Worm (Caenorhabditis elegans) whole organism, mixed stage, embryonic: ENCODE data around the gene ccpp-6.

Source experiments
- M03D4.4 ChIP-seq: sonication (generic microtip); optimal IDR thresholded peaks from 2 replicates; lab custom pipeline; 2017; ENCODE audit warnings: mild to moderate bottlenecking, missing genetic modification characterization, missing compliant biosample characterization
- bed-3 ChIP-seq: fragments of 200-800 bp; sonication (Bioruptor generic); optimal IDR thresholded peaks from 3 replicates; lab custom pipeline; 2018; ENCODE audit warnings: mild to moderate bottlenecking, missing genetic modification characterization, moderate library complexity, missing compliant biosample characterization
- blmp-1 ChIP-seq: fragments of 150-350 bp; optimal IDR thresholded peaks from 2 replicates; lab custom pipeline; 2014; ENCODE audit warnings: missing biosample characterization, missing genetic modification characterization
- ceh-39 ChIP-seq: fragments of 150-350 bp; optimal IDR thresholded peaks from 2 replicates; lab custom pipeline; 2014; ENCODE audit warnings: missing biosample characterization, missing genetic modification characterization
- ceh-43 ChIP-seq: fragments of 200-800 bp; sonication (Bioruptor generic); optimal IDR thresholded peaks from 2 replicates; lab custom pipeline; 2018; ENCODE audit warnings: mild to moderate bottlenecking, missing genetic modification characterization, moderate library complexity, missing compliant biosample characterization
- ceh-83 ChIP-seq: fragments of 200-800 bp; sonication (Bioruptor generic); optimal IDR thresholded peaks from 2 replicates; lab custom pipeline; 2018; ENCODE audit warnings: mild to moderate bottlenecking, missing genetic modification characterization, missing compliant biosample characterization
- ces-1 ChIP-seq: fragments of 150-350 bp; optimal IDR thresholded peaks from 2 replicates; lab custom pipeline; 2014; ENCODE audit warnings: missing biosample characterization, missing genetic modification reagents, missing genetic modification characterization
- cnd-1 ChIP-seq: fragments of 200-800 bp; sonication (Bioruptor generic); optimal IDR thresholded peaks from 2 replicates; lab custom pipeline; 2018; ENCODE audit warnings: mild to moderate bottlenecking, missing genetic modification characterization, missing compliant biosample characterization
- drap-1 ChIP-seq: fragments of 200-800 bp; sonication (Bioruptor generic); optimal IDR thresholded peaks from 3 replicates; lab custom pipeline; 2018; ENCODE audit warnings: mild to moderate bottlenecking, missing genetic modification characterization, missing compliant biosample characterization
- elt-1 ChIP-seq: sonication (generic microtip); optimal IDR thresholded peaks from 2 replicates; lab custom pipeline; 2017; ENCODE audit warnings: missing genetic modification characterization, mild to moderate bottlenecking, missing compliant biosample characterization, antibody characterized with exemption, moderate library complexity, borderline replicate concordance; ENCODE audit not compliant: insufficient read depth
- elt-3 ChIP-seq: fragments of 150-350 bp; optimal IDR thresholded peaks from 2 replicates; lab custom pipeline; 2014; ENCODE audit warnings: missing biosample characterization, missing genetic modification characterization
- flh-1 ChIP-seq: fragments of 200-800 bp; sonication (Bioruptor generic); optimal IDR thresholded peaks from 2 replicates; lab custom pipeline; 2018; ENCODE audit warnings: mild to moderate bottlenecking, missing genetic modification characterization, moderate library complexity, missing compliant biosample characterization
- ham-2 ChIP-seq: fragments of 200-800 bp; sonication (Bioruptor generic); optimal IDR thresholded peaks from 2 replicates; lab custom pipeline; 2018; ENCODE audit warnings: mild to moderate bottlenecking, missing genetic modification characterization, missing compliant biosample characterization
- hlh-1 ChIP-seq: fragments of 150-350 bp; optimal IDR thresholded peaks from 2 replicates; lab custom pipeline; 2014; ENCODE audit warnings: missing biosample characterization, missing genetic modification reagents, missing genetic modification characterization
- lin-13 ChIP-seq: fragments of 150-350 bp; optimal IDR thresholded peaks from 2 replicates; lab custom pipeline; 2014; ENCODE audit warnings: missing biosample characterization, missing genetic modification characterization
- lin-32 ChIP-seq: fragments of 200-800 bp; sonication (Bioruptor generic); optimal IDR thresholded peaks from 2 replicates; lab custom pipeline; 2018; ENCODE audit warnings: mild to moderate bottlenecking, missing genetic modification characterization, missing compliant biosample characterization
- lsy-2 ChIP-seq: fragments of 150-350 bp; optimal IDR thresholded peaks from 2 replicates; lab custom pipeline; 2014; ENCODE audit warnings: missing biosample characterization, missing genetic modification characterization
- mab-5 ChIP-seq: fragments of 150-350 bp; optimal IDR thresholded peaks from 2 replicates; lab custom pipeline; 2014; ENCODE audit warnings: missing biosample characterization, missing genetic modification characterization
- mep-1 ChIP-seq: fragments of 150-350 bp; optimal IDR thresholded peaks from 2 replicates; lab custom pipeline; 2017; ENCODE audit warnings: missing biosample characterization, missing genetic modification reagents, missing genetic modification characterization, inconsistent platforms
- mls-2 ChIP-seq: sonication (generic microtip); optimal IDR thresholded peaks from 2 replicates; lab custom pipeline; 2016; ENCODE audit warnings: mild to moderate bottlenecking, missing genetic modification characterization, moderate library complexity, missing compliant biosample characterization
- nhr-12 ChIP-seq: fragments of 150-350 bp; optimal IDR thresholded peaks from 2 replicates; lab custom pipeline; 2014; ENCODE audit warnings: missing biosample characterization, missing genetic modification characterization
- nhr-2 ChIP-seq: fragments of 150-350 bp; optimal IDR thresholded peaks from 2 replicates; lab custom pipeline; 2014; ENCODE audit warnings: missing biosample characterization, missing genetic modification characterization
- nhr-237 ChIP-seq: fragments of 150-350 bp; optimal IDR thresholded peaks from 2 replicates; lab custom pipeline; 2014; ENCODE audit warnings: missing biosample characterization, missing genetic modification characterization
- nhr-28 ChIP-seq: fragments of 150-350 bp; optimal IDR thresholded peaks from 2 replicates; lab custom pipeline; 2014; ENCODE audit warnings: missing biosample characterization, missing genetic modification characterization
- nhr-76 ChIP-seq: sonication (generic microtip); optimal IDR thresholded peaks from 2 replicates; lab custom pipeline; 2017; ENCODE audit warnings: missing biosample characterization, missing genetic modification characterization
- pha-4 ChIP-seq: fragments of 150-350 bp; optimal IDR thresholded peaks from 2 replicates; lab custom pipeline; 2018; ENCODE audit warnings: missing biosample characterization, missing genetic modification reagents, missing genetic modification characterization
- sem-2 ChIP-seq: fragments of 200-800 bp; sonication (Bioruptor generic); optimal IDR thresholded peaks from 2 replicates; lab custom pipeline; 2018; ENCODE audit warnings: mild to moderate bottlenecking, missing genetic modification characterization, missing compliant biosample characterization
- snpc-4 ChIP-seq: fragments of 150-350 bp; optimal IDR thresholded peaks from 2 replicates; lab custom pipeline; 2014; ENCODE audit warnings: missing biosample characterization, missing genetic modification characterization
- sptf-1 ChIP-seq: sonication (generic microtip); optimal IDR thresholded peaks from 2 replicates; lab custom pipeline; 2017; ENCODE audit warnings: mild to moderate bottlenecking, missing genetic modification characterization, moderate library complexity, missing compliant biosample characterization
- tbx-8 ChIP-seq: fragments of 200-800 bp; sonication (Bioruptor generic); optimal IDR thresholded peaks from 2 replicates; lab custom pipeline; 2018; ENCODE audit warnings: mild to moderate bottlenecking, missing genetic modification characterization, moderate library complexity, missing compliant biosample characterization
- unc-120 ChIP-seq: sonication (generic microtip); optimal IDR thresholded peaks from 2 replicates; lab custom pipeline; 2017; ENCODE audit warnings: missing genetic modification characterization, missing compliant biosample characterization; ENCODE audit not compliant: poor library complexity, severe bottlenecking
- unc-39 ChIP-seq: fragments of 150-350 bp; optimal IDR thresholded peaks from 2 replicates; lab custom pipeline; 2014; ENCODE audit warnings: missing biosample characterization, missing genetic modification characterization
- unc-62 ChIP-seq: fragments of 150-350 bp; optimal IDR thresholded peaks from 2 replicates; lab custom pipeline; 2014; ENCODE audit warnings: missing biosample characterization, missing genetic modification reagents, missing genetic modification characterization
- zip-8 ChIP-seq: fragments of 150-350 bp; optimal IDR thresholded peaks from 2 replicates; lab custom pipeline; 2014; ENCODE audit warnings: missing biosample characterization, missing genetic modification characterization
- ztf-11 ChIP-seq: fragments of 150-350 bp; optimal IDR thresholded peaks from 2 replicates; lab custom pipeline; 2014; ENCODE audit warnings: missing biosample characterization, missing genetic modification characterization

The ccpp-6 gene

ce11 chrII:5395594-5395993, 8.5 kb upstream of the ccpp-6 start, which contains the start of gene pink-1:
pink-1 (minus strand) TSS chrII:5395694.
- TF ChIP-seq ztf-11 (no peak), ham-2 (GFP tag; lab: Kevin White, UChicago) (no peak), bed-3 (GFP tag; lab: Kevin White, UChicago) (no peak), unc-62 (GFP tag; lab: Kevin White, UChicago) (no peak), cnd-1 (tag; lab: Kevin White, UChicago) (no peak), sem-2 (no peak), zip-8 (tag; lab: Kevin White, UChicago) (no peak), unc-39 (tag; lab: Kevin White, UChicago) (no peak), nhr-28 (tag; lab: Kevin White, UChicago) (no peak), nhr-76 (no peak), ceh-43 (GFP tag; lab: Kevin White, UChicago) (no peak), mep-1 (tag; lab: Kevin White, UChicago) (no peak), blmp-1 (tag; lab: Kevin White, UChicago) (no peak), mab-5 (tag; lab: Kevin White, UChicago) (no peak), flh-1 (GFP tag; lab: Kevin White, UChicago) (no peak), elt-3 (no peak)

DNA sequence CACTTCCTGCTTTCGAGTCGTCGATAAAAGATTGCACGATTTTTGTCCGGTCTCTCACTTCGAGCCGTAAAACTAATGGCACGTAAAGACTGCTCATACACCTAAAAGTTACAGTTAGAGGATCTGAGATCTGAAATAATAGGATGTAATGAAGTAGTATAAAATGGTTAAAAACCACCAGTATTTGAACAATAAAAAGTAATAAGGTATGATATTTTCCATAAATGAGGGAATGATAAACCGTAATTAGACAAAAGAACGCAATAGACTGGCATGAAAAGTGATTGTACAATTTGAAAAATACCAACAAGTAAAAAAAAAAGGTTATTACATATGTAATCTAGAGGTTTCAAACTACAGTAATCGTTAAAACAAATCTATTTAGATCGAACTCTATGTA, 6.0 kb upstream of the ccpp-6 start, which contains the start of gene brap-2:
TSS of gene brap-2 (minus strand) at position 101 of the 400 bp plus-strand sequence.
- no peak for TF ChIP-seq lsy-2 (tag; lab: Kevin White, UChicago)
- TF ChIP-seq sem-2 = no peak
- TF ChIP-seq mls-2 (tag; lab: Kevin White, UChicago) = no peak
- no peak for TF ChIP-seq hlh-1 (tag; lab: Kevin White, UChicago)
- TF ChIP-seq mep-1 (tag; lab: Kevin White, UChicago) = no peak
- no peak for TF ChIP-seq elt-1 (tag; lab: Kevin White, UChicago)
- no peak for TF ChIP-seq sptf-1 (tag; lab: Kevin White, UChicago)
- no peak for TF ChIP-seq lin-32 (GFP tag; lab: Kevin White, UChicago)
- no peak for TF ChIP-seq snpc-4
- no peak for TF ChIP-seq ceh-43 (GFP tag; lab: Kevin White, UChicago)
- TF ChIP-seq mab-5 (tag; lab: Kevin White, UChicago) = no peak

- no peak for TF ChIP-seq ceh-83 (GFP tag; lab: Kevin White, UChicago)
- TF ChIP-seq mls-2 (tag; lab: Kevin White, UChicago) = no peak
- TF ChIP-seq zip-8 (tag; lab: Kevin White, UChicago) = no peak
- no peak for TF ChIP-seq ztf-11
These were observed 4.3 kb upstream of the ccpp-6 start for ce11 chrII:5391447-5391846.

- peak; percentile 61 for TF ChIP-seq mls-2 (tag; lab: Kevin White, UChicago)
- no peak for TF ChIP-seq flh-1 (GFP tag; lab: Kevin White, UChicago)
- no peak for TF ChIP-seq elt-1 (tag; lab: Kevin White, UChicago)
- TF ChIP-seq ceh-83 (GFP tag; lab: Kevin White, UChicago) = peak; percentile 2
- peak; percentile 25 for TF ChIP-seq hlh-1 (tag; lab: Kevin White, UChicago)
- TF ChIP-seq mep-1 (tag; lab: Kevin White, UChicago) = peak; percentile 92
- no peak for TF ChIP-seq sem-2
- TF ChIP-seq M03D4.4 (tag; lab: Kevin White, UChicago) = peak; percentile 46
- TF ChIP-seq lin-13 (tag; lab: Kevin White, UChicago) = peak; percentile 75
- no peak for TF ChIP-seq snpc-4
- peak; percentile 74 for TF ChIP-seq nhr-237
- TF ChIP-seq lin-32 (GFP tag; lab: Kevin White, UChicago) = no peak
- no peak for TF ChIP-seq nhr-12 (tag; lab: Kevin White, UChicago)
- no peak for TF ChIP-seq nhr-28 (tag; lab: Kevin White, UChicago)
- TF ChIP-seq nhr-76 = no peak
- no peak for TF ChIP-seq mab-5 (tag; lab: Kevin White, UChicago)
- peak; percentile 71 for TF ChIP-seq sptf-1 (tag; lab: Kevin White, UChicago)
- TF ChIP-seq elt-3 = no peak
- peak; percentile 7 for TF ChIP-seq unc-62 (GFP tag; lab: Kevin White, UChicago)
- TF ChIP-seq ceh-43 (GFP tag; lab: Kevin White, UChicago) = no peak
- TF ChIP-seq lsy-2 (tag; lab: Kevin White, UChicago) = peak; percentile 78
- TF ChIP-seq zip-8 (tag; lab: Kevin White, UChicago) = peak; percentile 19
- no peak for TF ChIP-seq cnd-1 (tag; lab: Kevin White, UChicago)
- no peak for TF ChIP-seq tbx-8 (GFP tag; lab: Kevin White, UChicago)
- TF ChIP-seq blmp-1 (tag; lab: Kevin White, UChicago) = no peak
- no peak for TF ChIP-seq ham-2 (GFP tag; lab: Kevin White, UChicago)
- TF ChIP-seq ces-1 = peak; percentile 34
- TF ChIP-seq ztf-11 = no peak
- no peak for TF ChIP-seq bed-3 (GFP tag; lab: Kevin White, UChicago)
- TF ChIP-seq unc-39 (tag; lab: Kevin White, UChicago) = no peak
- TF ChIP-seq drap-1 (GFP tag; lab: Kevin White, UChicago) = peak; percentile 25
- TF ChIP-seq ceh-39 (tag; lab: Kevin White, UChicago) = no peak
- TF ChIP-seq nhr-2 (tag; lab: Kevin White, UChicago) = no peak
- peak; percentile 50 for TF ChIP-seq unc-120 (tag; lab: Kevin White, UChicago)
- TF ChIP-seq pha-4 (tag; lab: Kevin White, UChicago) = peak; percentile 82
These were observed 2.8 kb upstream of the ccpp-6 start, which contains the start of gene ndx-6 for ce11 chrII:5389831-5390323. ndx-6 (minus strand) TSS chrII:5389881.
